Fruit fly (Drosophila melanogaster): ENCODE data around the gene bru3.

The bru3 gene

DNA sequence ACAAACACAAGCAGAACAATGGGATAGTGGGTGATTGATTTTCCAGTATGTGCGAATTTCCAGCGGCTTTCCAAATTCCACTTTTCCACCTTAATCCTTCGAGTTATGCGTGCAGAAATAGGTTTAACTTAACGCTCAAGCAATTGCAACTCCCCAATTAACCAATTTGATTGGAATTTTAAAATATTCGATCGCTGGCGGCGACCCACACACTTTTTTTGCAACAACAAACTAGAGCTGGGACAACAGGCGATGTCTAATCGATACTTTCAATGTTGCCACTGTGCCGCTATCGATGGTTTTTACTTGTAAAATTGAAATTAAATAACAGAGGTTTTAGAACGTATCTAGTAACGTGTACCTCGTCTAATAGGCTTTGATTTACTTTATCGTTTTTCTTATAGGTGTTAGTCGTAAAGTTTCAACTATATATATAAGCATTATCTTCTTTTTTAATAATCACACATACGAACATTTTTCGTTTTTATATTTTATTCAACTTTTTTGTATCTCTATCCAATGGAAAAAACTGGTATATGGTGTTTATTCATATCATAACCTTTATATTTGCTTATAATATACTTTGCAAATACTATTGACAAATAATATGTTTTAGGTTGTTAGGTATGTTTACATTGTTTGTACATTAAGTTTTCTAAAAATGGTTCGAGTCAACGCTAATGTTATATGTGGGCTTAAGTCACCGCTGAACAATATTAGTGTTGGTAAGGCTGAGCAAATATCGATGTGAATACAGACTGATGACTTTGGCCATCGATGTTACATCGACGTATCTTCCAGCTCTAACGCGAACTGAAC is 316.9 kb downstream of the bru3 start, which contains the start of the genes Abp1 and Tgi (continued):
- 0 out of 2 replicates have a peak, but pooled peaks have one; percentile 12 for TF ChIP-seq CG6272 (GFP tag; IDR thresholded peaks at IDR 0.05)
- TF ChIP-seq Ets65A (GFP tag) = peak; percentile 86
- TF ChIP-seq CG2202 (tag; optimal IDR thresholded peaks at IDR 0.05) = no peak
- TF ChIP-seq CG6813 (GFP tag; optimal IDR thresholded peaks at IDR 0.05) = no peak
- no peak for TF ChIP-seq tio (GFP tag; optimal IDR thresholded peaks at IDR 0.05)
- TF ChIP-seq CG7839 (tag; optimal IDR thresholded peaks at IDR 0.05) = peak; percentile 44
- TF ChIP-seq oc (tag; optimal IDR thresholded peaks at IDR 0.05) = no peak
- no peak for TF ChIP-seq Blimp-1 (GFP tag; optimal IDR thresholded peaks at IDR 0.05)
- no peak for TF ChIP-seq Hand (GFP tag; optimal IDR thresholded peaks at IDR 0.05)
- no peak for TF ChIP-seq CG17568 (GFP tag; optimal IDR thresholded peaks at IDR 0.05)
- no peak for TF ChIP-seq CG17385 (GFP tag; optimal IDR thresholded peaks at IDR 0.05)
- peak; percentile 13 for TF ChIP-seq CG1602 (GFP tag; optimal IDR thresholded peaks at IDR 0.05)
- no peak for TF ChIP-seq CG11093 (GFP tag; IDR thresholded peaks at IDR 0.05)
- no peak for TF ChIP-seq CG32772 (GFP tag; IDR thresholded peaks at IDR 0.05)
- peak; percentile 47 for TF ChIP-seq gem (tag; optimal IDR thresholded peaks at IDR 0.05)
- no peak for TF ChIP-seq sens-2 (GFP tag; IDR thresholded peaks at IDR 0.05)
- TF ChIP-seq CG8765 (GFP tag; IDR thresholded peaks at IDR 0.05) = no peak
- no peak for TF ChIP-seq esg (GFP tag; conservative IDR thresholded peaks at IDR 0.05)
- no peak for TF ChIP-seq CG7357 (GFP tag; IDR thresholded peaks at IDR 0.05)
- peak; percentile 80 for TF ChIP-seq CG13287 (GFP tag; IDR thresholded peaks at IDR 0.05; ENCODE audit: partially characterized antibody)
- no peak for TF ChIP-seq CG13123 (GFP tag; optimal IDR thresholded peaks at IDR 0.05)
- TF ChIP-seq CG11504 (tag; optimal IDR thresholded peaks at IDR 0.05) = peak; percentile 24
- no peak for TF ChIP-seq CG6175 (GFP tag; IDR thresholded peaks at IDR 0.05)
- peak; percentile 10 for TF ChIP-seq CG30020 (tag; optimal IDR thresholded peaks at IDR 0.05)
- TF ChIP-seq sqz (GFP tag; optimal IDR thresholded peaks at IDR 0.05) = no peak
- TF ChIP-seq CG13296 (GFP tag; optimal IDR thresholded peaks at IDR 0.05) = no peak
- no peak for TF ChIP-seq Hey (tag; optimal IDR thresholded peaks at IDR 0.05)
- no peak for TF ChIP-seq nerfin-1 (tag; optimal IDR thresholded peaks at IDR 0.05)
- TF ChIP-seq Dref (GFP tag; IDR thresholded peaks at IDR 0.05) = peak; percentile 93
- no peak for TF ChIP-seq CG3407 (GFP tag; optimal IDR thresholded peaks at IDR 0.05)
- TF ChIP-seq Neu2 (GFP tag; optimal IDR thresholded peaks at IDR 0.05; ENCODE audit: borderline replicate concordance) = no peak
- peak; percentile 95 for TF ChIP-seq amos (GFP tag; IDR thresholded peaks at IDR 0.05; ENCODE audit: partially characterized antibody)
- no peak for TF ChIP-seq fru (optimal IDR thresholded peaks at IDR 0.05)
- peak; percentile 2 for TF ChIP-seq CG10654 (GFP tag; optimal IDR thresholded peaks at IDR 0.05)
- no peak for TF ChIP-seq CG6765 (GFP tag; optimal IDR thresholded peaks at IDR 0.05)
- TF ChIP-seq ATbp (GFP tag; optimal IDR thresholded peaks at IDR 0.05) = no peak
- TF ChIP-seq zen2 (GFP tag; IDR thresholded peaks at IDR 0.05; ENCODE audit: partially characterized antibody) = peak; percentile 73
- TF ChIP-seq CG10979 (tag; optimal IDR thresholded peaks at IDR 0.05) = no peak
- TF ChIP-seq pfk (GFP tag; optimal IDR thresholded peaks at IDR 0.05) = no peak
- TF ChIP-seq Ptx1 (GFP tag; IDR thresholded peaks at IDR 0.05) = peak; percentile 22; the same call in 1 of the 2 replicates
- TF ChIP-seq CG1024 (GFP tag; IDR thresholded peaks at IDR 0.05) = no peak
- TF ChIP-seq CG5953 (GFP tag; IDR thresholded peaks at IDR 0.05) = no peak
- TF ChIP-seq Myb (GFP tag; optimal IDR thresholded peaks at IDR 0.05) = peak; percentile 38
- peak; percentile 88 for TF ChIP-seq pzg (GFP tag; optimal IDR thresholded peaks at IDR 0.05)
- peak; percentile 60 for TF ChIP-seq CG13624 (GFP tag; optimal IDR thresholded peaks at IDR 0.05)
- TF ChIP-seq CG4328 (GFP tag; optimal IDR thresholded peaks at IDR 0.05) = no peak
- TF ChIP-seq repo (GFP tag; optimal IDR thresholded peaks at IDR 0.05) = no peak
- TF ChIP-seq GATAe (GFP tag; conservative IDR thresholded peaks at IDR 0.05) = no peak
- no peak for TF ChIP-seq kay (GFP tag; optimal IDR thresholded peaks at IDR 0.05)
- peak; percentile 88 for TF ChIP-seq CG9932 (GFP tag; IDR thresholded peaks at IDR 0.05)

Data from whole organism, embryonic.